Worm (Caenorhabditis elegans) whole organism, midembryonic: Measurements from ENCODE around the gene F23F12.12.

Experiments
- T22C8.4 ChIP-seq: fragments of 200-800 bp; sonication (Bioruptor generic); IDR thresholded peaks from 2 replicates; pipeline ENCODE4 v1.3.6; 2022; ENCODE audit warnings: missing genetic modification characterization, missing compliant biosample characterization
- cog-1 ChIP-seq: sonication (generic microtip); optimal IDR thresholded peaks from 2 replicates; lab custom pipeline; 2016; ENCODE audit warnings: missing genetic modification characterization, missing compliant biosample characterization
- flt-1 ChIP-seq: fragments of 200-800 bp; sonication (Bioruptor generic); IDR thresholded peaks from 2 replicates; pipeline ENCODE4 v1.3.6; 2022; ENCODE audit warnings: missing genetic modification characterization, missing compliant biosample characterization
- ref-1 ChIP-seq: fragments of 200-800 bp; sonication (Bioruptor generic); conservative IDR thresholded peaks from 2 replicates; pipeline ENCODE4 v1.3.6; 2022; ENCODE audit warnings: missing genetic modification reagents, missing genetic modification characterization, missing compliant biosample characterization
- tab-1 ChIP-seq: fragments of 200-800 bp; sonication (Bioruptor generic); IDR thresholded peaks from 2 replicates; pipeline ENCODE4 v1.3.6; 2022; ENCODE audit warnings: missing genetic modification characterization, missing compliant biosample characterization
- ztf-23 ChIP-seq: fragments of 200-800 bp; sonication (Bioruptor generic); IDR thresholded peaks from 2 replicates; pipeline ENCODE4 v1.3.6; 2022; ENCODE audit warnings: missing genetic modification reagents, missing genetic modification characterization, missing compliant biosample characterization
- ztf-29 ChIP-seq: fragments of 200-800 bp; sonication (Bioruptor generic); IDR thresholded peaks from 2 replicates; pipeline ENCODE4 v1.3.6; 2022; ENCODE audit warnings: missing genetic modification reagents, missing genetic modification characterization, missing compliant biosample characterization

ce11 chrIII:6492807-6493206, 15.1 kb upstream of the F23F12.12 start, which contains the start of gene srb-11:
- no peak for TF ChIP-seq ztf-29 (GFP tag; lab: Robert Waterston, UW)
- TF ChIP-seq T22C8.4 (GFP tag; lab: Robert Waterston, UW): no peak
- no peak for TF ChIP-seq cog-1 (tag; lab: Kevin White, UChicago)
- no peak for TF ChIP-seq flt-1
- no peak for TF ChIP-seq tab-1 (GFP tag; lab: Robert Waterston, UW)
- TF ChIP-seq ztf-23 (GFP tag; lab: Robert Waterston, UW): no peak
- TF ChIP-seq ref-1 (GFP tag; lab: Robert Waterston, UW): no peak
